Worm (Caenorhabditis elegans): ENCODE results near the gene srbc-58.

ce11 chrV:817182-817581 lies 42.4 kb downstream of the srbc-58 start, which contains the start of gene R13D11.1:
- TF ChIP-seq lsy-2 (tag; optimal IDR thresholded peaks at IDR 0.05) (no peak), lir-3 (tag; optimal IDR thresholded peaks at IDR 0.05; ENCODE audit: poor library complexity) (no peak), fkh-10 (GFP tag; optimal IDR thresholded peaks at IDR 0.05) (no peak), ama-1 (optimal IDR thresholded peaks at IDR 0.05) (no peak), blmp-1 (tag; optimal IDR thresholded peaks at IDR 0.05) (no peak), nhr-11 (tag; optimal IDR thresholded peaks at IDR 0.05) (no peak), unc-98 (GFP tag; IDR thresholded peaks at IDR 0.05) (no peak)
